Fruit fly (Drosophila melanogaster) whole organism, embryonic: ENCODE results near the gene Nepl20.

ENCODE experiments used
- Asciz ChIP-seq: fragments of 200-800 bp; sonication (Bioruptor generic); optimal IDR thresholded peaks from 2 replicates; lab custom pipeline; 2017; ENCODE audit warnings: missing biosample characterization, mild to moderate bottlenecking, missing genetic modification characterization, missing genetic modification reagents
- Atf3 ChIP-seq: fragments of 200-800 bp; sonication (Bioruptor generic); optimal IDR thresholded peaks from 3 replicates; lab custom pipeline; 2016; ENCODE audit warnings: missing biosample characterization, missing genetic modification characterization
- B-H2 ChIP-seq: fragments of 200-800 bp; sonication (Bioruptor generic); optimal IDR thresholded peaks from 2 replicates; lab custom pipeline; 2018; ENCODE audit warnings: missing biosample characterization, mild to moderate bottlenecking, missing genetic modification characterization
- CG10979 ChIP-seq: fragments of 200-800 bp; sonication (Bioruptor generic); optimal IDR thresholded peaks from 2 replicates; lab custom pipeline; 2018; ENCODE audit warnings: missing biosample characterization, mild to moderate bottlenecking, missing genetic modification characterization, moderate library complexity
- CG11093 ChIP-seq: fragments of 200-800 bp; sonication (Bioruptor generic); IDR thresholded peaks from 3 replicates; pipeline ENCODE4 v1.3.6; 2022; ENCODE audit warnings: missing biosample characterization, missing genetic modification characterization
- CG11723 ChIP-seq: fragments of 200-800 bp; sonication (Bioruptor generic); optimal IDR thresholded peaks from 2 replicates; lab custom pipeline; 2017; ENCODE audit warnings: missing biosample characterization, mild to moderate bottlenecking, missing genetic modification characterization
- CG12942 ChIP-seq: fragments of 200-800 bp; sonication (Bioruptor generic); optimal IDR thresholded peaks from 3 replicates; lab custom pipeline; 2016; ENCODE audit warnings: missing biosample characterization, missing genetic modification characterization
- CG13123 ChIP-seq: fragments of 200-800 bp; sonication (Bioruptor generic); optimal IDR thresholded peaks from 2 replicates; lab custom pipeline; 2016; ENCODE audit warnings: missing biosample characterization, missing genetic modification characterization
- CG1647 ChIP-seq: fragments of 200-800 bp; sonication (Bioruptor generic); optimal IDR thresholded peaks from 3 replicates; lab custom pipeline; 2016; ENCODE audit warnings: missing biosample characterization, missing genetic modification characterization
- CG17328 ChIP-seq: fragments of 200-800 bp; sonication (Bioruptor generic); IDR thresholded peaks from 2 replicates; pipeline ENCODE4 v1.3.6; 2022; ENCODE audit warnings: missing biosample characterization, missing genetic modification characterization
- CG17385 ChIP-seq: fragments of 200-800 bp; sonication (Bioruptor generic); optimal IDR thresholded peaks from 3 replicates; lab custom pipeline; 2018; ENCODE audit warnings: missing biosample characterization, mild to moderate bottlenecking, missing genetic modification characterization
- CG1832 ChIP-seq: fragments of 200-800 bp; sonication (Bioruptor generic); optimal IDR thresholded peaks from 2 replicates; lab custom pipeline; 2017; ENCODE audit warnings: missing biosample characterization, mild to moderate bottlenecking, missing genetic modification characterization, inconsistent platforms
- CG18764 ChIP-seq: fragments of 200-800 bp; sonication (Bioruptor generic); optimal IDR thresholded peaks from 3 replicates; lab custom pipeline; 2016; ENCODE audit warnings: missing biosample characterization, missing genetic modification characterization
- CG30403 ChIP-seq: fragments of 200-800 bp; sonication (Bioruptor generic); optimal IDR thresholded peaks from 3 replicates; lab custom pipeline; 2016; ENCODE audit warnings: missing biosample characterization, missing genetic modification characterization
- CG4360 ChIP-seq: fragments of 200-800 bp; sonication (Bioruptor generic); IDR thresholded peaks from 2 replicates; pipeline ENCODE4 v1.3.6; 2022; ENCODE audit warnings: missing biosample characterization, missing genetic modification characterization
- CG6683 ChIP-seq: fragments of 200-800 bp; sonication (Bioruptor generic); optimal IDR thresholded peaks from 2 replicates; lab custom pipeline; 2017; ENCODE audit warnings: missing biosample characterization, mild to moderate bottlenecking, missing genetic modification characterization, missing genetic modification reagents
- CG6791 ChIP-seq: fragments of 200-800 bp; sonication (Bioruptor generic); IDR thresholded peaks from 3 replicates; pipeline ENCODE4 v1.3.6; 2022; ENCODE audit warnings: missing biosample characterization, missing genetic modification characterization; ENCODE audit not compliant: partially characterized antibody
- CG7928 ChIP-seq: fragments of 200-800 bp; sonication (Bioruptor generic); optimal IDR thresholded peaks from 2 replicates; lab custom pipeline; 2017; ENCODE audit warnings: missing biosample characterization, mild to moderate bottlenecking, missing genetic modification characterization
- CTCF ChIP-seq: fragments of 200-800 bp; sonication (Bioruptor generic); optimal IDR thresholded peaks from 2 replicates; lab custom pipeline; 2017; ENCODE audit warnings: missing biosample characterization, mild to moderate bottlenecking, missing genetic modification characterization, moderate library complexity
- D ChIP-seq, 2 experiments: fragments of 200-800 bp in 1 of 2; fragments of >200 bp in 1 of 2; sonication (Bioruptor generic) in 1 of 2; optimal IDR thresholded peaks; 2 replicates in 1 of 2; 3 replicates in 1 of 2; lab custom pipeline; 2017; ENCODE audit warnings: mild to moderate bottlenecking in 1 of 2, missing biosample characterization in 1 of 2, missing genetic modification characterization in 1 of 2, missing genetic modification reagents in 1 of 2
- Dip2 ChIP-seq: fragments of 200-800 bp; sonication (Bioruptor generic); IDR thresholded peaks from 2 replicates; pipeline ENCODE4 v1.3.6; 2022; ENCODE audit warnings: missing biosample characterization, missing genetic modification characterization
- Ets97D ChIP-seq: fragments of 200-800 bp; sonication (Bioruptor generic); optimal IDR thresholded peaks from 3 replicates; lab custom pipeline; 2016; ENCODE audit warnings: missing biosample characterization, missing genetic modification characterization
- Gug ChIP-seq: fragments of 200-800 bp; sonication (Bioruptor generic); IDR thresholded peaks from 4 replicates; pipeline ENCODE4 v1.3.6; 2022; ENCODE audit warnings: missing biosample characterization, missing genetic modification characterization
- Hmr ChIP-seq: fragments of 200-800 bp; sonication (Bioruptor generic); optimal IDR thresholded peaks from 3 replicates; lab custom pipeline; 2017; ENCODE audit warnings: mild to moderate bottlenecking, missing biosample characterization, missing genetic modification reagents, missing genetic modification characterization
- Kr ChIP-seq: fragments of 200-800 bp; sonication (Bioruptor generic); optimal IDR thresholded peaks from 2 replicates; lab custom pipeline; 2017; ENCODE audit warnings: missing biosample characterization, mild to moderate bottlenecking, missing genetic modification characterization
- Ptx1 ChIP-seq: fragments of 200-800 bp; sonication (Bioruptor generic); IDR thresholded peaks from 2 replicates; pipeline ENCODE4 v1.3.6; 2022; ENCODE audit warnings: missing biosample characterization, missing genetic modification characterization
- Sin3A ChIP-seq: fragments of >200 bp; optimal IDR thresholded peaks from 2 replicates; lab custom pipeline; 2018
- Sry-β ChIP-seq: fragments of 200-800 bp; sonication (Bioruptor generic); optimal IDR thresholded peaks from 2 replicates; lab custom pipeline; 2018; ENCODE audit warnings: missing biosample characterization, mild to moderate bottlenecking, missing genetic modification characterization, moderate library complexity
- Tbp ChIP-seq: fragments of >200 bp; optimal IDR thresholded peaks from 2 replicates; lab custom pipeline; 2018; ENCODE audit warnings: missing biosample characterization, missing genetic modification characterization
- croc ChIP-seq: fragments of 200-800 bp; sonication (Bioruptor generic); conservative IDR thresholded peaks from 3 replicates; pipeline ENCODE4 v1.3.6; 2022; ENCODE audit warnings: missing biosample characterization, missing genetic modification characterization
- emc ChIP-seq: fragments of 200-800 bp; sonication (Bioruptor generic); optimal IDR thresholded peaks from 2 replicates; lab custom pipeline; 2016; ENCODE audit warnings: missing biosample characterization, missing genetic modification characterization
- fd102C ChIP-seq: fragments of 200-800 bp; sonication (Bioruptor generic); optimal IDR thresholded peaks from 2 replicates; lab custom pipeline; 2018; ENCODE audit warnings: missing biosample characterization, mild to moderate bottlenecking, missing genetic modification characterization, moderate library complexity
- gce ChIP-seq: fragments of 200-800 bp; sonication (Bioruptor generic); IDR thresholded peaks from 3 replicates; pipeline ENCODE4 v1.3.6; 2022; ENCODE audit warnings: missing biosample characterization, missing genetic modification characterization
- insv ChIP-seq, 2 experiments: fragments of 200-800 bp; sonication (Bioruptor generic); optimal IDR thresholded peaks; 3 replicates each; lab custom pipeline; 2016 to 2018; ENCODE audit warnings: missing biosample characterization in 2 of 2, missing genetic modification characterization in 2 of 2
- inv ChIP-seq: fragments of 200-800 bp; sonication (Bioruptor generic); IDR thresholded peaks from 2 replicates; pipeline ENCODE4 v1.3.6; 2022; ENCODE audit warnings: missing biosample characterization, missing genetic modification characterization; ENCODE audit not compliant: partially characterized antibody
- jumu ChIP-seq: fragments of 200-800 bp; sonication (Bioruptor generic); optimal IDR thresholded peaks from 3 replicates; lab custom pipeline; 2016; ENCODE audit warnings: missing biosample characterization, missing genetic modification characterization
- kay ChIP-seq: fragments of 200-800 bp; sonication (Bioruptor generic); optimal IDR thresholded peaks from 2 replicates; lab custom pipeline; 2016; ENCODE audit warnings: missing biosample characterization, missing genetic modification characterization
- lbe ChIP-seq: fragments of 200-800 bp; sonication (Bioruptor generic); optimal IDR thresholded peaks from 2 replicates; lab custom pipeline; 2016; ENCODE audit warnings: missing biosample characterization, mild to moderate bottlenecking, missing genetic modification characterization
- mirr ChIP-seq: fragments of 200-800 bp; sonication (Bioruptor generic); optimal IDR thresholded peaks from 3 replicates; lab custom pipeline; 2018; ENCODE audit warnings: missing biosample characterization, mild to moderate bottlenecking, missing genetic modification characterization
- nerfin-2 ChIP-seq: fragments of 200-800 bp; sonication (Bioruptor generic); IDR thresholded peaks from 2 replicates; pipeline ENCODE4 v1.3.6; 2022; ENCODE audit warnings: missing biosample characterization, missing genetic modification characterization; ENCODE audit not compliant: partially characterized antibody
- org-1 ChIP-seq: fragments of 200-800 bp; sonication (Bioruptor generic); optimal IDR thresholded peaks from 2 replicates; lab custom pipeline; 2017; ENCODE audit warnings: missing biosample characterization, missing genetic modification characterization
- pfk ChIP-seq: fragments of 200-800 bp; sonication (Bioruptor generic); optimal IDR thresholded peaks from 2 replicates; lab custom pipeline; 2018; ENCODE audit warnings: missing biosample characterization, mild to moderate bottlenecking, missing genetic modification characterization, moderate library complexity
- pum ChIP-seq: fragments of 200-800 bp; sonication (Bioruptor generic); optimal IDR thresholded peaks from 2 replicates; lab custom pipeline; 2016; ENCODE audit warnings: missing biosample characterization, missing genetic modification characterization
- shn ChIP-seq: fragments of 200-800 bp; sonication (Bioruptor generic); optimal IDR thresholded peaks from 3 replicates; lab custom pipeline; 2016; ENCODE audit warnings: missing biosample characterization, missing genetic modification characterization
- slbo ChIP-seq: fragments of 200-800 bp; sonication (Bioruptor generic); IDR thresholded peaks from 2 replicates; pipeline ENCODE4 v1.3.6; 2022; ENCODE audit warnings: missing biosample characterization, missing genetic modification characterization
- toy ChIP-seq: fragments of 200-800 bp; sonication (Bioruptor generic); IDR thresholded peaks from 2 replicates; pipeline ENCODE4 v1.3.6; 2022; ENCODE audit warnings: missing biosample characterization, missing genetic modification characterization
- trem ChIP-seq: fragments of 200-800 bp; optimal IDR thresholded peaks from 3 replicates; lab custom pipeline; 2019; ENCODE audit warnings: missing biosample characterization, mild to moderate bottlenecking, missing genetic modification characterization, moderate library complexity
- ttk ChIP-seq: fragments of 200-800 bp; sonication (Bioruptor generic); IDR thresholded peaks from 2 replicates; pipeline ENCODE4 v2.1.2; 2022; ENCODE audit warnings: missing biosample characterization, missing genetic modification characterization
- wor ChIP-seq: fragments of 200-800 bp; sonication (Bioruptor generic); IDR thresholded peaks from 2 replicates; pipeline ENCODE4 v1.3.6; 2022; ENCODE audit warnings: missing biosample characterization, missing genetic modification characterization
- zf30C ChIP-seq: fragments of 200-800 bp; sonication (Bioruptor generic); optimal IDR thresholded peaks from 3 replicates; lab custom pipeline; 2018; ENCODE audit warnings: missing biosample characterization, mild to moderate bottlenecking, missing genetic modification characterization
- zfh1 ChIP-seq: fragments of 200-800 bp; sonication (Bioruptor generic); IDR thresholded peaks from 3 replicates; pipeline ENCODE4 v1.3.6; 2022; ENCODE audit warnings: missing biosample characterization, missing genetic modification characterization

The Nepl20 gene

dm6 chr3R:28857287-28858024 is 23.1 kb upstream of the Nepl20 start (continued):
- peak; percentile 33 for TF ChIP-seq zf30C (GFP tag; lab: Kevin White, UChicago)
- no peak for TF ChIP-seq toy (GFP tag; lab: Robert Waterston, UW)
- TF ChIP-seq ttk (GFP tag; lab: Robert Waterston, UW): peak; percentile 51
- TF ChIP-seq CG11093 (GFP tag; lab: Robert Waterston, UW): no peak
- no peak for TF ChIP-seq B-H2
- peak; percentile 69 for TF ChIP-seq zfh1 (GFP tag; lab: Robert Waterston, UW)
- TF ChIP-seq slbo: peak; percentile 39; the same call in 1 of the 2 replicates
- no peak for TF ChIP-seq mirr (GFP tag; lab: Kevin White, UChicago)
- TF ChIP-seq CG10979: peak; percentile 60
- no peak for TF ChIP-seq inv (GFP tag; lab: Robert Waterston, UW)
- no peak for TF ChIP-seq CG6791 (GFP tag; lab: Robert Waterston, UW)
- no peak for TF ChIP-seq CG7928
- no peak for TF ChIP-seq Tbp (GFP tag; lab: Kevin White, UChicago)
- no peak for TF ChIP-seq nerfin-2
- no peak for TF ChIP-seq Kr (GFP tag; lab: Kevin White, UChicago)
- TF ChIP-seq CG1832 (GFP tag; lab: Kevin White, UChicago): no peak
- TF ChIP-seq Asciz (GFP tag; lab: Kevin White, UChicago): no peak
- TF ChIP-seq kay (GFP tag; lab: Kevin White, UChicago): no peak
- no peak for TF ChIP-seq gce
- TF ChIP-seq CG11723 (GFP tag; lab: Kevin White, UChicago): peak; percentile 3
- TF ChIP-seq wor (GFP tag; lab: Robert Waterston, UW): no peak
- TF ChIP-seq Ets97D (GFP tag; lab: Kevin White, UChicago): no peak
- TF ChIP-seq croc: no peak
- TF ChIP-seq D (optimal IDR thresholded peaks at IDR 0.05; lab: Kevin White, UChicago): no peak
- peak; percentile 27 for TF ChIP-seq D (GFP tag; optimal IDR thresholded peaks at IDR 0.05; lab: Kevin White, UChicago)
- TF ChIP-seq Gug (GFP tag; lab: Robert Waterston, UW): peak; percentile 20; the same call in 2 of the 4 replicates
- TF ChIP-seq Atf3: no peak
- no peak for TF ChIP-seq lbe
- TF ChIP-seq fd102C (GFP tag; lab: Kevin White, UChicago): no peak
- TF ChIP-seq trem (tag; lab: Kevin White, UChicago): no peak
- TF ChIP-seq Sin3A (lab: Kevin White, UChicago): no peak
- TF ChIP-seq CTCF (GFP tag; lab: Kevin White, UChicago): no peak
- peak; percentile 56 for TF ChIP-seq CG17328 (GFP tag; lab: Robert Waterston, UW)
- no peak for TF ChIP-seq pfk (GFP tag; lab: Kevin White, UChicago)
- TF ChIP-seq Sry-β (GFP tag; lab: Kevin White, UChicago): no peak
- TF ChIP-seq CG18764: no peak
- no peak for TF ChIP-seq jumu
- TF ChIP-seq CG6683 (GFP tag; lab: Kevin White, UChicago): no peak
- TF ChIP-seq insv (GFP tag; optimal IDR thresholded peaks at IDR 0.05; lab: Kevin White, UChicago): no peak
- peak; percentile 26 for TF ChIP-seq CG12942 (GFP tag; lab: Kevin White, UChicago)
- no peak for TF ChIP-seq Dip2 (GFP tag; lab: Robert Waterston, UW)
- peak; percentile 64 for TF ChIP-seq Ptx1 (GFP tag; lab: Robert Waterston, UW)
- TF ChIP-seq CG1647 (GFP tag; lab: Kevin White, UChicago): no peak
- no peak for TF ChIP-seq emc (GFP tag; lab: Kevin White, UChicago)
- peak; percentile 34 for TF ChIP-seq pum
- no peak for TF ChIP-seq CG4360 (GFP tag; lab: Robert Waterston, UW)
- no peak for TF ChIP-seq Hmr
- peak; percentile 42 for TF ChIP-seq CG30403 (GFP tag; lab: Kevin White, UChicago)
- peak; percentile 51 for TF ChIP-seq CG17385 (GFP tag; lab: Kevin White, UChicago)
- no peak for TF ChIP-seq CG13123 (GFP tag; lab: Kevin White, UChicago)
- TF ChIP-seq shn (GFP tag; lab: Kevin White, UChicago): peak; percentile 2
- peak; percentile 51 for TF ChIP-seq org-1
